Fruit fly (Drosophila melanogaster): ENCODE data around the gene polybromo.
A peak's percentile ranks its signal among the peaks of the same experiment; 100 is the strongest.

Gene polybromo

dm6 chr3R:24805048-24805447 is at the start of gene polybromo (continued):
- peak; percentile 59 for TF ChIP-seq Sin3A (optimal IDR thresholded peaks at IDR 0.05)
- peak; percentile 30 for TF ChIP-seq jumu (GFP tag; optimal IDR thresholded peaks at IDR 0.05)
- peak; percentile 94 for TF ChIP-seq CG17186 (GFP tag; optimal IDR thresholded peaks at IDR 0.05)
- no peak for TF ChIP-seq Chrac-16 (GFP tag; optimal IDR thresholded peaks at IDR 0.05)
- TF ChIP-seq CG15514 (GFP tag; optimal IDR thresholded peaks at IDR 0.05): peak; percentile 77
- TF ChIP-seq Dll (GFP tag; IDR thresholded peaks at IDR 0.05; ENCODE audit: partially characterized antibody): peak; percentile 91
- no peak for TF ChIP-seq bowl (GFP tag; IDR thresholded peaks at IDR 0.05)
- TF ChIP-seq fd102C (GFP tag; optimal IDR thresholded peaks at IDR 0.05): no peak
- no peak for TF ChIP-seq CG12219 (GFP tag; optimal IDR thresholded peaks at IDR 0.05)
- no peak for TF ChIP-seq Max (GFP tag; optimal IDR thresholded peaks at IDR 0.05)
- peak; percentile 89 for TF ChIP-seq CG34224 (GFP tag; IDR thresholded peaks at IDR 0.05; ENCODE audit: partially characterized antibody)
- TF ChIP-seq cas (GFP tag; IDR thresholded peaks at IDR 0.05): no peak
- no peak for TF ChIP-seq CG11247 (GFP tag; IDR thresholded peaks at IDR 0.05)
- no peak for TF ChIP-seq NC2β (GFP tag; optimal IDR thresholded peaks at IDR 0.05)
- TF ChIP-seq CG2199 (GFP tag; IDR thresholded peaks at IDR 0.05): no peak
- no peak for TF ChIP-seq CG14014 (GFP tag; IDR thresholded peaks at IDR 0.05)
- no peak for TF ChIP-seq kay (GFP tag; optimal IDR thresholded peaks at IDR 0.05)
- TF ChIP-seq CG6175 (GFP tag; IDR thresholded peaks at IDR 0.05): no peak
- TF ChIP-seq Spps (tag; optimal IDR thresholded peaks at IDR 0.05): no peak
- no peak for TF ChIP-seq Sox102F (GFP tag; optimal IDR thresholded peaks at IDR 0.05)
- TF ChIP-seq CG9797 (GFP tag; optimal IDR thresholded peaks at IDR 0.05): peak; percentile 41
- no peak for TF ChIP-seq sim (GFP tag; IDR thresholded peaks at IDR 0.05)
- TF ChIP-seq nerfin-1 (tag; optimal IDR thresholded peaks at IDR 0.05): no peak
- no peak for TF ChIP-seq dimm (GFP tag; IDR thresholded peaks at IDR 0.05)
- no peak for TF ChIP-seq Hmr (GFP tag; optimal IDR thresholded peaks at IDR 0.05)
- no peak for TF ChIP-seq maf-S (GFP tag; optimal IDR thresholded peaks at IDR 0.05)
- no peak; the same call in 1 of the 2 replicates for TF ChIP-seq Adf1 (GFP tag; IDR thresholded peaks at IDR 0.05)
- no peak for TF ChIP-seq CG43689 (GFP tag; IDR thresholded peaks at IDR 0.05)
- TF ChIP-seq pan (optimal IDR thresholded peaks at IDR 0.05): no peak
- TF ChIP-seq pan (GFP tag; optimal IDR thresholded peaks at IDR 0.05 in 1 of 2, IDR thresholded peaks at IDR 0.05 in 1 of 2): no peak
- peak; percentile 88 for TF ChIP-seq MBD-R2 (GFP tag; IDR thresholded peaks at IDR 0.05)
- TF ChIP-seq Nf-YA (GFP tag; IDR thresholded peaks at IDR 0.05): no peak
- TF ChIP-seq lilli (GFP tag; optimal IDR thresholded peaks at IDR 0.05): peak; percentile 10
- TF ChIP-seq sens (GFP tag): peak; percentile 49
- no peak for TF ChIP-seq CG12942 (GFP tag; optimal IDR thresholded peaks at IDR 0.05)
- peak; percentile 32 for TF ChIP-seq Elba2 (GFP tag; optimal IDR thresholded peaks at IDR 0.05)
- no peak for TF ChIP-seq CG17328 (GFP tag; IDR thresholded peaks at IDR 0.05)
- TF ChIP-seq NC2α (GFP tag; optimal IDR thresholded peaks at IDR 0.05): no peak
- TF ChIP-seq cg (GFP tag; optimal IDR thresholded peaks at IDR 0.05): no peak
- TF ChIP-seq mld (GFP tag; IDR thresholded peaks at IDR 0.05; ENCODE audit: partially characterized antibody): peak; percentile 74; the same call in 1 of the 3 replicates
- no peak for TF ChIP-seq slp2 (GFP tag; optimal IDR thresholded peaks at IDR 0.05)
- no peak for TF ChIP-seq esg (GFP tag; conservative IDR thresholded peaks at IDR 0.05)
- TF ChIP-seq Pdp1 (GFP tag; optimal IDR thresholded peaks at IDR 0.05): no peak
- TF ChIP-seq CG30403 (GFP tag; optimal IDR thresholded peaks at IDR 0.05): peak; percentile 17
- TF ChIP-seq tio (GFP tag; optimal IDR thresholded peaks at IDR 0.05): no peak
- TF ChIP-seq eyg (GFP tag; optimal IDR thresholded peaks at IDR 0.05): no peak
- TF ChIP-seq pzg (GFP tag; optimal IDR thresholded peaks at IDR 0.05): peak; percentile 80
- TF ChIP-seq CG17829 (tag; optimal IDR thresholded peaks at IDR 0.05): peak; percentile 37
- TF ChIP-seq nerfin-2 (GFP tag; IDR thresholded peaks at IDR 0.05; ENCODE audit: partially characterized antibody): peak; percentile 88
- TF ChIP-seq CG9932 (GFP tag; IDR thresholded peaks at IDR 0.05): peak; percentile 36; the same call in 1 of the 2 replicates
- no peak for TF ChIP-seq CG14050 (GFP tag; IDR thresholded peaks at IDR 0.05)
- peak; percentile 25 for TF ChIP-seq CG33213 (GFP tag; optimal IDR thresholded peaks at IDR 0.05)
- TF ChIP-seq tna (GFP tag; IDR thresholded peaks at IDR 0.05; ENCODE audit: partially characterized antibody): peak; percentile 78
